Fruit fly (Drosophila melanogaster) whole organism, wandering third instar larva: ENCODE measurements around the gene CG2577.

Experiments used
- Dif ChIP-seq: fragments of 200-275, 200-300 bp; sonication (Bioruptor generic); optimal IDR thresholded peaks from 2 replicates; lab custom pipeline; 2018; ENCODE audit warnings: missing biosample characterization, missing genetic modification characterization; ENCODE audit not compliant: partially characterized antibody
- GATAd ChIP-seq: sonication (Bioruptor generic); optimal IDR thresholded peaks from 2 replicates; lab custom pipeline; 2016; ENCODE audit warnings: missing biosample characterization, missing genetic modification characterization
- HLH106 ChIP-seq: fragments of 200-800 bp; optimal IDR thresholded peaks from 3 replicates; lab custom pipeline; 2019; ENCODE audit warnings: missing biosample characterization, mild to moderate bottlenecking, missing genetic modification characterization, moderate library complexity
- Hr83 ChIP-seq: fragments of 200-300 bp; sonication (Bioruptor generic); optimal IDR thresholded peaks from 2 replicates; lab custom pipeline; 2016; ENCODE audit warnings: missing biosample characterization, mild to moderate bottlenecking, missing genetic modification characterization, moderate library complexity; ENCODE audit not compliant: poor library complexity, severe bottlenecking
- Mio ChIP-seq: sonication (Bioruptor generic); optimal IDR thresholded peaks from 2 replicates; lab custom pipeline; 2016; ENCODE audit warnings: missing biosample characterization, missing genetic modification characterization
- N ChIP-seq: fragments of >200 bp; optimal IDR thresholded peaks from 2 replicates; lab custom pipeline; 2018; ENCODE audit warnings: missing biosample characterization, missing external identifiers, missing genetic modification characterization
- br ChIP-seq: fragments of 200-800 bp; sonication (Bioruptor generic); optimal IDR thresholded peaks from 2 replicates; lab custom pipeline; 2016; ENCODE audit warnings: missing biosample characterization, missing genetic modification characterization
- dl ChIP-seq, 2 experiments: fragments of 175-275, 200-275 bp in 1 of 2; fragments of 200-275 bp in 1 of 2; sonication (Bioruptor generic); optimal IDR thresholded peaks; lab custom pipeline; 2018; ENCODE audit warnings: mild to moderate bottlenecking in 2 of 2, missing biosample characterization in 2 of 2, missing genetic modification characterization in 2 of 2, moderate library complexity in 2 of 2; ENCODE audit not compliant: partially characterized antibody in 2 of 2, insufficient read depth in 1 of 2
- lola ChIP-seq: fragments of >200 bp; optimal IDR thresholded peaks from 2 replicates; lab custom pipeline; 2017; ENCODE audit warnings: missing biosample characterization, missing genetic modification characterization

- TF ChIP-seq dl (GFP tag; optimal IDR thresholded peaks at IDR 0.05; lab: Kevin White, UChicago; ENCODE audit: insufficient read depth in 1 of 2, partially characterized antibody in 2 of 2), result no peak
- TF ChIP-seq Mio (GFP tag; lab: Kevin White, UChicago), result no peak
- no peak for TF ChIP-seq Dif
- TF ChIP-seq lola, result no peak
- no peak for TF ChIP-seq Hr83
- TF ChIP-seq HLH106 (tag; lab: Kevin White, UChicago), result no peak
- no peak for TF ChIP-seq N (GFP tag; lab: Kevin White, UChicago)
- TF ChIP-seq br, result no peak
- TF ChIP-seq GATAd (GFP tag; lab: Kevin White, UChicago), result no peak
Observed at dm6 chrX:12386255-12386654, 13.3 kb downstream of the CG2577 start.
